Fruit fly (Drosophila melanogaster): Measurements from ENCODE around the gene Acp26Ab.

Gene Acp26Ab

dm6 chr2L:5879363-5879934 is 13.2 kb downstream of the Acp26Ab start, which contains the start of gene rau (continued):
- TF ChIP-seq CG32006 (GFP tag; optimal IDR thresholded peaks at IDR 0.05) (peak; percentile 84), achi (GFP tag; optimal IDR thresholded peaks at IDR 0.05) (peak; percentile 64), lz (GFP tag; optimal IDR thresholded peaks at IDR 0.05) (peak; percentile 43), eg (GFP tag; IDR thresholded peaks at IDR 0.05) (peak; percentile 84), esn (GFP tag; optimal IDR thresholded peaks at IDR 0.05) (peak; percentile 83), CG9139 (GFP tag; optimal IDR thresholded peaks at IDR 0.05) (peak; percentile 39), CG34406 (GFP tag; optimal IDR thresholded peaks at IDR 0.05) (peak; percentile 62), Sox102F (GFP tag; optimal IDR thresholded peaks at IDR 0.05) (peak; percentile 72), CG3032 (tag; optimal IDR thresholded peaks at IDR 0.05) (peak; percentile 79), CG7368 (GFP tag; optimal IDR thresholded peaks at IDR 0.05) (peak; percentile 59), CG6854 (GFP tag; optimal IDR thresholded peaks at IDR 0.05) (peak; percentile 65), Ets96B (tag; optimal IDR thresholded peaks at IDR 0.05) (peak; percentile 62), svp (GFP tag) (peak; percentile 80), dac (GFP tag; optimal IDR thresholded peaks at IDR 0.05) (peak; percentile 75)

DNA sequence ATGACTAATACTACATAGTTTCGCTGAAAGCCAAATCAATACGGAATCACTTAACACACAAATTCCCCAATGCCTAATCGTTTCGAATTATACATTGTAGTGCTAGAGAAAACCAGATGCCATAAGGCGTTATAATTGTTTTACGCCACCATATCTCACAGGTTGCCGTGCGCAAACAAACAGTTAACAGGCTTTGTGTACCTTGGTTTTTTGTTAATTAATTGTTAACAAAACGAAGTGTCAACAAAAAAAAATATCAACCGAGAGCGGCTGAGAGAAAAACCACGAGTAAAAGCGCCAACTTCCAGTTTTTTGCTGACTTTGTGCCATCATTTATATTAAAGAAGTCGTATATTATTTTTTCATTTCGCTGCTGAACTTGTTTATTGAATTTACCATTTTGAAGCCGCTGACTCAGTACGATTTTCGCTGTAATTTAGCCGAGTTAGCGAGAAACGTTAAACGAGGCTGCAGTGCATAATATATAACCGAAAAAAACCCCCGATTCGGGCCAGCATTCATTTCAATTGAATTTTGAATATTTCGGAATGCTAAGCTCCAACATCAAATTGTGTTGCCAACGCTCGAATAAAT is 16.1 kb downstream of the Acp26Ab start:
- TF ChIP-seq Hr38 (GFP tag; optimal IDR thresholded peaks at IDR 0.05) (no peak), svp (GFP tag) (peak; percentile 40), Hr4 (GFP tag; optimal IDR thresholded peaks at IDR 0.05) (no peak), CG3919 (GFP tag; optimal IDR thresholded peaks at IDR 0.05) (no peak), esn (GFP tag; optimal IDR thresholded peaks at IDR 0.05) (no peak), ss (GFP tag; optimal IDR thresholded peaks at IDR 0.05) (no peak), Eip93F (GFP tag; optimal IDR thresholded peaks at IDR 0.05) (no peak), CG6854 (GFP tag; optimal IDR thresholded peaks at IDR 0.05) (no peak), Gug (GFP tag; IDR thresholded peaks at IDR 0.05) (no peak), net (GFP tag; optimal IDR thresholded peaks at IDR 0.05) (no peak), dsx (GFP tag; optimal IDR thresholded peaks at IDR 0.05; ENCODE audit: poor library complexity, severe bottlenecking) (no peak), CG16779 (tag; optimal IDR thresholded peaks at IDR 0.05) (no peak), Blimp-1 (GFP tag; optimal IDR thresholded peaks at IDR 0.05) (no peak), Smox (GFP tag; optimal IDR thresholded peaks at IDR 0.05) (no peak), CG32006 (GFP tag; optimal IDR thresholded peaks at IDR 0.05) (no peak), eg (GFP tag; IDR thresholded peaks at IDR 0.05) (no peak), Eip78C (GFP tag) (peak; percentile 73), fkh (GFP tag; optimal IDR thresholded peaks at IDR 0.05) (peak; percentile 95), pdm3 (GFP tag; optimal IDR thresholded peaks at IDR 0.05) (no peak), CG6163 (GFP tag; IDR thresholded peaks at IDR 0.05) (0 out of 3 replicates have a peak, but pooled peaks have one; percentile 26), Lpt (GFP tag; optimal IDR thresholded peaks at IDR 0.05) (no peak), CG34406 (GFP tag; optimal IDR thresholded peaks at IDR 0.05) (peak; percentile 6), fd85E (GFP tag; optimal IDR thresholded peaks at IDR 0.05) (no peak), Sox102F (GFP tag; optimal IDR thresholded peaks at IDR 0.05) (peak; percentile 22), vri (GFP tag; optimal IDR thresholded peaks at IDR 0.05) (peak; percentile 24), Ets21C (GFP tag; optimal IDR thresholded peaks at IDR 0.05) (no peak)

DNA sequence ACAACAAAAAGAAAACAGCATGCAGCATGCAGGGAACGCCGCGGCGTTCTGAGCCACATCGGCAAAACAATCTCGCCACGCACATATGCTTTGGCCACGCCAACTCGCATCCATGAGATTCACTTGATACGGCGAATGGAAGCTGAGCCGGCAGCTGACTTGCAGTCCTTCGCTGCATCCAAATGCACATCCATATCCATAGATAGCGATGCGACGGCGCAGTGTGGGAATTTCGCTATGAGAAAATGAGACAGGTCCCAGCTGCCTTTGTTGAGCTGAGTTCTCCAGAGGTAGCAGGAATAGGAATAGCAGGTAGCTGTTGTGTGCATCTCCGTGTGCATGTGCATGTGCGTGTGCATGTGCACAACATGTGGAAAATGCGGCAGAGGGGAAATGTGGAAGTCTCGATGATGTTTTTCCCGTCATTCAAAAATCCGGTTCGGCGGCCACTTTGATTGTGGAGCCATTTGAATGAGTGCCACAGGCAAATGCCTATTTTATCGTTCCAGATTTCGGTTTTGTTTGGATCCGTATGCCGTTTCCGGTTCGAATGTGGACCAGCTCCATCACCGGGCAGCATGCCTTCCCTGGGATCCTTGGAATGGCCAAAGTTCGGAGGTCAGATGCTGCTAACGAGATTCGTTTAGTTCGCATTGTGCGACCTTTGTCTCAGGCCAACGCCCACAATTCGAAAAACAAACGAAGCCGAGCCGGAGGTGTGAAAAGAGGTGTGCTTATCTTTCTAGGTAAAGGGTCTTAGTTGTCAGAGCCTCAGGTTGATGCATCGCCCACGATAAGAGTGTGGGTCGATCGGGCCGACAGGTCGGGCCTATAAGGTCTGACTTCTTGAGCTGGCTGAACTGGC is 21.6 kb downstream of the Acp26Ab start:
- TF ChIP-seq CG31627 (GFP tag; optimal IDR thresholded peaks at IDR 0.05) (no peak), fd59A (GFP tag; optimal IDR thresholded peaks at IDR 0.05) (no peak), esn (GFP tag; optimal IDR thresholded peaks at IDR 0.05) (no peak), CG7368 (GFP tag; optimal IDR thresholded peaks at IDR 0.05) (no peak), fkh (GFP tag; optimal IDR thresholded peaks at IDR 0.05) (no peak), eg (GFP tag; IDR thresholded peaks at IDR 0.05) (no peak), ss (GFP tag; optimal IDR thresholded peaks at IDR 0.05) (no peak), CG3919 (GFP tag; optimal IDR thresholded peaks at IDR 0.05) (no peak)

Data from whole organism, prepupa.